2 fruit fly cellular contexts compared by ENCODE assay signal in the genomic region with DNA sequence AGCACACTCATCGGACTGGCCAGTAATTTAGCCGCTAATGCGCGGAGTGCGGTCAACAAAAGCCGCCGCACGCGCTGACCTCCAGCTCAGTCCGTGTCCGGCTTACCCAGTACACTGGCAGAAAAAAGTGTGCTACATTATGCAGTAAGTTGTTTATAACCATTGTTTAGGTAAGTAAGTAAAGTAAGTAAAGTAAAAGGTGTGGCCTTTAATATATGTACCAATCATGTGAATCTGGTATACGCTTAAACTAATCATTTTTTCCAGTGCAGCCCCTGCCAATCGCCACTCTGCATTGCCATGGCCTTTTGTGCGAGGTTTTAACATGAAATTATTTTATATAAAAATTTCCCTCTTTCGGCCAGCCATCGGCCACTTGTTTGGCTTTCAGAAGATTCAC.
A peak's percentile ranks its signal among the peaks of the same experiment; 100 is the strongest.
TF ChIP-seq lines count a peak whose summit lies in the region.

No protein-coding gene starts in this region.

- no peak for TF ChIP-seq CTCF in whole organism, embryonic (GFP tag; optimal IDR thresholded peaks at IDR 0.05; lab: Kevin White, UChicago)

TF ChIP-seq in whole organism, embryonic, 481 proteins besides CTCF, POLR2A, EP300 and RAD21 (continues in another document):
- peak; percentile 53 for TF ChIP-seq Med (GFP tag; lab: Kevin White, UChicago)
- TF ChIP-seq az2 (GFP tag; optimal IDR thresholded peaks at IDR 0.05; lab: Kevin White, UChicago) = peak; percentile 11
- TF ChIP-seq H2.0 (GFP tag; IDR thresholded peaks at IDR 0.05; lab: Robert Waterston, UW) = 0 out of 2 replicates have a peak, but pooled peaks have one; percentile 13
- TF ChIP-seq CG2712 (tag; optimal IDR thresholded peaks at IDR 0.05; lab: Kevin White, UChicago) = peak; percentile 14
- peak; percentile 41; the same call in 1 of the 2 replicates for TF ChIP-seq ttk (GFP tag; IDR thresholded peaks at IDR 0.05; lab: Robert Waterston, UW)
- TF ChIP-seq dati (GFP tag; IDR thresholded peaks at IDR 0.05; lab: Robert Waterston, UW) = no peak
- peak; percentile 59 for TF ChIP-seq CG17328 (GFP tag; IDR thresholded peaks at IDR 0.05; lab: Robert Waterston, UW)
- no peak for TF ChIP-seq Hr78 (GFP tag; optimal IDR thresholded peaks at IDR 0.05; lab: Kevin White, UChicago)
- peak; percentile 44 for TF ChIP-seq CG1603 (tag; optimal IDR thresholded peaks at IDR 0.05; lab: Kevin White, UChicago)
- 0 out of 3 replicates have a peak, but pooled peaks have one; percentile 7 for TF ChIP-seq otp (GFP tag; IDR thresholded peaks at IDR 0.05; lab: Robert Waterston, UW)
- TF ChIP-seq CG17612 (GFP tag; IDR thresholded peaks at IDR 0.05; lab: Robert Waterston, UW) = no peak
- peak; percentile 16 for TF ChIP-seq CG7839 (tag; optimal IDR thresholded peaks at IDR 0.05; lab: Kevin White, UChicago)
- TF ChIP-seq CG2120 (GFP tag; optimal IDR thresholded peaks at IDR 0.05; lab: Kevin White, UChicago) = no peak
- peak; percentile 81 for TF ChIP-seq sens (GFP tag; lab: Kevin White, UChicago)
- peak; percentile 35 for TF ChIP-seq gem (tag; optimal IDR thresholded peaks at IDR 0.05; lab: Kevin White, UChicago)
- TF ChIP-seq grau (tag; optimal IDR thresholded peaks at IDR 0.05; lab: Kevin White, UChicago) = peak; percentile 0
- peak; percentile 6 for TF ChIP-seq chn (GFP tag; optimal IDR thresholded peaks at IDR 0.05; lab: Kevin White, UChicago)
- no peak for TF ChIP-seq Sin3A (optimal IDR thresholded peaks at IDR 0.05; lab: Kevin White, UChicago)
- peak; percentile 11 for TF ChIP-seq CG10979 (tag; optimal IDR thresholded peaks at IDR 0.05; lab: Kevin White, UChicago)
- TF ChIP-seq gsb-n (tag; optimal IDR thresholded peaks at IDR 0.05; lab: Kevin White, UChicago) = no peak
- TF ChIP-seq dmrt99B (tag; optimal IDR thresholded peaks at IDR 0.05; lab: Kevin White, UChicago) = peak; percentile 49
- 0 out of 2 replicates have a peak, but pooled peaks have one; percentile 15 for TF ChIP-seq Ada2b (GFP tag; IDR thresholded peaks at IDR 0.05; lab: Robert Waterston, UW)
- TF ChIP-seq bsh (GFP tag; optimal IDR thresholded peaks at IDR 0.05; lab: Kevin White, UChicago) = peak in 1 of 2 experiments; percentile 40
- peak; percentile 7 for TF ChIP-seq CG30431 (GFP tag; optimal IDR thresholded peaks at IDR 0.05; lab: Kevin White, UChicago)
- peak; percentile 33; the same call in 1 of the 2 replicates for TF ChIP-seq Ptx1 (GFP tag; IDR thresholded peaks at IDR 0.05; lab: Robert Waterston, UW)
- 0 out of 2 replicates have a peak, but pooled peaks have one; percentile 17 for TF ChIP-seq vvl (GFP tag; IDR thresholded peaks at IDR 0.05; lab: Robert Waterston, UW)
- TF ChIP-seq Oli (tag; optimal IDR thresholded peaks at IDR 0.05; lab: Kevin White, UChicago) = peak; percentile 18
- TF ChIP-seq ci (GFP tag; IDR thresholded peaks at IDR 0.05; lab: Robert Waterston, UW) = peak; percentile 62; the same call in 2 of the 3 replicates
- TF ChIP-seq CG11504 (tag; optimal IDR thresholded peaks at IDR 0.05; lab: Kevin White, UChicago) = peak; percentile 32
- TF ChIP-seq dmrt11E (tag; optimal IDR thresholded peaks at IDR 0.05; lab: Kevin White, UChicago) = peak; percentile 46
- TF ChIP-seq Abd-B (GFP tag; optimal IDR thresholded peaks at IDR 0.05; lab: Kevin White, UChicago) = peak; percentile 14
- peak; percentile 3 for TF ChIP-seq fd96Cb (tag; optimal IDR thresholded peaks at IDR 0.05; lab: Kevin White, UChicago)
- no peak for TF ChIP-seq CG7357 (GFP tag; IDR thresholded peaks at IDR 0.05; lab: Robert Waterston, UW)
- TF ChIP-seq zfh1 (GFP tag; IDR thresholded peaks at IDR 0.05; lab: Robert Waterston, UW) = peak; percentile 54; the same call in 2 of the 3 replicates
- TF ChIP-seq CG12391 (tag; optimal IDR thresholded peaks at IDR 0.05; lab: Kevin White, UChicago) = peak; percentile 8
- peak; percentile 35; the same call in 2 of the 3 replicates for TF ChIP-seq row (GFP tag; IDR thresholded peaks at IDR 0.05; lab: Robert Waterston, UW)
- no peak for TF ChIP-seq CG12236 (GFP tag; optimal IDR thresholded peaks at IDR 0.05; lab: Kevin White, UChicago)
- TF ChIP-seq dimm (GFP tag; IDR thresholded peaks at IDR 0.05; lab: Robert Waterston, UW) = no peak
- peak; percentile 33; the same call in 1 of the 2 replicates for TF ChIP-seq lmd (GFP tag; IDR thresholded peaks at IDR 0.05; lab: Robert Waterston, UW)
- TF ChIP-seq Optix (GFP tag; IDR thresholded peaks at IDR 0.05; lab: Robert Waterston, UW) = peak; percentile 46; the same call in 1 of the 3 replicates
- 0 out of 3 replicates have a peak, but pooled peaks have one; percentile 30 for TF ChIP-seq CG34422 (GFP tag; IDR thresholded peaks at IDR 0.05; lab: Robert Waterston, UW)

TF ChIP-seq in whole organism, prepupa, 60 proteins besides CTCF, POLR2A, EP300 and RAD21:
- TF ChIP-seq dsx (GFP tag; optimal IDR thresholded peaks at IDR 0.05; lab: Kevin White, UChicago; ENCODE audit: poor library complexity, severe bottlenecking) = no peak
- no peak for TF ChIP-seq Hr39 (GFP tag; optimal IDR thresholded peaks at IDR 0.05; lab: Kevin White, UChicago)
- TF ChIP-seq Met (GFP tag; optimal IDR thresholded peaks at IDR 0.05; lab: Kevin White, UChicago) = no peak
- TF ChIP-seq lz (GFP tag; optimal IDR thresholded peaks at IDR 0.05; lab: Kevin White, UChicago) = no peak
- TF ChIP-seq CG15336 (GFP tag; IDR thresholded peaks at IDR 0.05; lab: Robert Waterston, UW) = no peak
- no peak for TF ChIP-seq CG31627 (GFP tag; optimal IDR thresholded peaks at IDR 0.05; lab: Kevin White, UChicago)
- peak; percentile 13 for TF ChIP-seq Eip78C (GFP tag; lab: Kevin White, UChicago)
- TF ChIP-seq CG10669 (GFP tag; optimal IDR thresholded peaks at IDR 0.05; lab: Kevin White, UChicago) = no peak
TF ChIP-seq in whole organism, prepupa: peak in this region for 1.
